Fruit fly (Drosophila melanogaster) whole organism, embryonic: Measurements from ENCODE around the gene RpS29.
A peak's percentile ranks its signal among the peaks of the same experiment; 100 is the strongest.

ENCODE experiments used
- Aef1 ChIP-seq: fragments of 200-800 bp; sonication (Bioruptor generic); IDR thresholded peaks from 3 replicates; pipeline ENCODE4 v1.3.6; 2022; ENCODE audit warnings: missing biosample characterization, missing genetic modification characterization
- CG10274 ChIP-seq: fragments of 200-800 bp; sonication (Bioruptor generic); optimal IDR thresholded peaks from 3 replicates; lab custom pipeline; 2017; ENCODE audit warnings: missing biosample characterization, mild to moderate bottlenecking, missing genetic modification characterization
- CG10462 ChIP-seq: fragments of 200-800 bp; sonication (Bioruptor generic); optimal IDR thresholded peaks from 2 replicates; lab custom pipeline; 2016; ENCODE audit warnings: missing biosample characterization, missing genetic modification characterization
- CG12659 ChIP-seq: fragments of 200-800 bp; sonication (Bioruptor generic); optimal IDR thresholded peaks from 3 replicates; lab custom pipeline; 2017; ENCODE audit warnings: mild to moderate bottlenecking, missing biosample characterization, missing genetic modification reagents, missing genetic modification characterization
- CG13287 ChIP-seq: fragments of 200-800 bp; sonication (Bioruptor generic); IDR thresholded peaks from 2 replicates; pipeline ENCODE4 v1.3.6; 2022; ENCODE audit warnings: missing biosample characterization, missing genetic modification characterization; ENCODE audit not compliant: partially characterized antibody
- CG13424 ChIP-seq: fragments of 200-800 bp; sonication (Bioruptor generic); optimal IDR thresholded peaks from 2 replicates; lab custom pipeline; 2019; ENCODE audit warnings: missing biosample characterization, mild to moderate bottlenecking, missing genetic modification characterization, moderate library complexity
- CG14860 ChIP-seq: fragments of 200-800 bp; sonication (Bioruptor generic); IDR thresholded peaks from 3 replicates; pipeline ENCODE4 v1.3.6; 2022; ENCODE audit warnings: missing biosample characterization, missing genetic modification characterization; ENCODE audit not compliant: partially characterized antibody
- CG2116 ChIP-seq: fragments of 200-800 bp; sonication (Bioruptor generic); optimal IDR thresholded peaks from 3 replicates; lab custom pipeline; 2018; ENCODE audit warnings: missing biosample characterization, mild to moderate bottlenecking, missing genetic modification characterization
- CG2129 ChIP-seq: fragments of 200-800 bp; sonication (Bioruptor generic); IDR thresholded peaks from 2 replicates; pipeline ENCODE4 v1.3.6; 2022; ENCODE audit warnings: missing biosample characterization, missing genetic modification characterization; ENCODE audit not compliant: partially characterized antibody
- CG3065 ChIP-seq: fragments of 200-800 bp; sonication (Bioruptor generic); optimal IDR thresholded peaks from 2 replicates; lab custom pipeline; 2016; ENCODE audit warnings: missing biosample characterization, missing genetic modification characterization
- CG4282 ChIP-seq: fragments of 200-800 bp; sonication (Bioruptor generic); optimal IDR thresholded peaks from 2 replicates; lab custom pipeline; 2016; ENCODE audit warnings: missing biosample characterization, missing genetic modification characterization
- CG6175 ChIP-seq: fragments of 200-800 bp; sonication (Bioruptor generic); IDR thresholded peaks from 3 replicates; pipeline ENCODE4 v1.3.6; 2022; ENCODE audit warnings: missing biosample characterization, missing genetic modification characterization
- CG6765 ChIP-seq: fragments of 200-800 bp; sonication (Bioruptor generic); optimal IDR thresholded peaks from 3 replicates; lab custom pipeline; 2017; ENCODE audit warnings: missing biosample characterization, mild to moderate bottlenecking, missing genetic modification characterization
- CG7963 ChIP-seq: fragments of 200-800 bp; sonication (Bioruptor generic); IDR thresholded peaks from 3 replicates; pipeline ENCODE4 v1.3.6; 2022; ENCODE audit warnings: missing biosample characterization, missing genetic modification characterization; ENCODE audit not compliant: partially characterized antibody
- CG7987 ChIP-seq: fragments of 200-800 bp; sonication (Bioruptor generic); optimal IDR thresholded peaks from 2 replicates; lab custom pipeline; 2018; ENCODE audit warnings: missing biosample characterization, mild to moderate bottlenecking, missing genetic modification characterization, moderate library complexity
- CG8281 ChIP-seq: fragments of 200-800 bp; sonication (Bioruptor generic); optimal IDR thresholded peaks from 2 replicates; lab custom pipeline; 2018; ENCODE audit warnings: missing biosample characterization, mild to moderate bottlenecking, missing genetic modification characterization, moderate library complexity
- CG8924 ChIP-seq: fragments of 200-800 bp; optimal IDR thresholded peaks from 3 replicates; lab custom pipeline; 2019; ENCODE audit warnings: missing biosample characterization, mild to moderate bottlenecking, missing genetic modification characterization, moderate library complexity
- CG9727 ChIP-seq: fragments of 200-800 bp; sonication (Bioruptor generic); optimal IDR thresholded peaks from 3 replicates; lab custom pipeline; 2017; ENCODE audit warnings: missing biosample characterization, mild to moderate bottlenecking, missing genetic modification characterization
- CG9797 ChIP-seq: fragments of 200-800 bp; sonication (Bioruptor generic); optimal IDR thresholded peaks from 3 replicates; lab custom pipeline; 2018; ENCODE audit warnings: missing biosample characterization, mild to moderate bottlenecking, missing genetic modification characterization
- CG9876 ChIP-seq: fragments of 200-800 bp; sonication (Bioruptor generic); optimal IDR thresholded peaks from 2 replicates; lab custom pipeline; 2016; ENCODE audit warnings: missing biosample characterization, missing genetic modification characterization
- CHES-1-like ChIP-seq: fragments of 200-800 bp; sonication (Bioruptor generic); optimal IDR thresholded peaks from 2 replicates; lab custom pipeline; 2016; ENCODE audit warnings: missing biosample characterization, missing genetic modification characterization
- CkIIα-i1 ChIP-seq: fragments of 200-800 bp; sonication (Bioruptor generic); IDR thresholded peaks from 2 replicates; pipeline ENCODE4 v1.3.6; 2022; ENCODE audit warnings: missing biosample characterization, missing genetic modification characterization
- CoRest ChIP-seq: fragments of 200-800 bp; sonication (Bioruptor generic); optimal IDR thresholded peaks from 3 replicates; lab custom pipeline; 2018; ENCODE audit warnings: missing biosample characterization, mild to moderate bottlenecking, missing genetic modification characterization, moderate library complexity
- Dbx ChIP-seq: fragments of 200-800 bp; sonication (Bioruptor generic); IDR thresholded peaks from 3 replicates; pipeline ENCODE4 v1.3.6; 2022; ENCODE audit warnings: missing biosample characterization, missing genetic modification characterization
- Dip2 ChIP-seq: fragments of 200-800 bp; sonication (Bioruptor generic); IDR thresholded peaks from 2 replicates; pipeline ENCODE4 v1.3.6; 2022; ENCODE audit warnings: missing biosample characterization, missing genetic modification characterization
- Drgx ChIP-seq: fragments of 200-800 bp; sonication (Bioruptor generic); IDR thresholded peaks from 2 replicates; pipeline ENCODE4 v1.3.6; 2022; ENCODE audit warnings: missing biosample characterization, missing genetic modification characterization
- HmgD ChIP-seq: fragments of 200-800 bp; sonication (Bioruptor generic); optimal IDR thresholded peaks from 3 replicates; lab custom pipeline; 2016; ENCODE audit warnings: missing biosample characterization, missing genetic modification characterization
- Kr ChIP-seq: fragments of 200-800 bp; sonication (Bioruptor generic); optimal IDR thresholded peaks from 2 replicates; lab custom pipeline; 2017; ENCODE audit warnings: missing biosample characterization, mild to moderate bottlenecking, missing genetic modification characterization
- Max ChIP-seq: fragments of 200-800 bp; sonication (Bioruptor generic); optimal IDR thresholded peaks from 2 replicates; lab custom pipeline; 2016; ENCODE audit warnings: missing biosample characterization, mild to moderate bottlenecking, missing genetic modification characterization
- Pdp1 ChIP-seq, 2 experiments: fragments of 200-800 bp; sonication (Bioruptor generic); optimal IDR thresholded peaks; 3 replicates each; lab custom pipeline; 2016; ENCODE audit warnings: missing biosample characterization in 2 of 2, missing genetic modification characterization in 2 of 2, mild to moderate bottlenecking in 1 of 2, moderate library complexity in 1 of 2
- Usf ChIP-seq: fragments of 200-800 bp; sonication (Bioruptor generic); optimal IDR thresholded peaks from 2 replicates; lab custom pipeline; 2017; ENCODE audit warnings: missing genotype, missing biosample characterization, missing genetic modification characterization
- Xrp1 ChIP-seq: fragments of 200-800 bp; sonication (Bioruptor generic); IDR thresholded peaks from 2 replicates; pipeline ENCODE4 v1.3.6; 2022; ENCODE audit warnings: missing biosample characterization, missing genetic modification characterization
- al ChIP-seq: fragments of 200-800 bp; sonication (Bioruptor generic); IDR thresholded peaks from 2 replicates; pipeline ENCODE4 v1.3.6; 2022; ENCODE audit warnings: missing biosample characterization, missing genetic modification characterization
- bigmax ChIP-seq: fragments of 200-800 bp; sonication (Bioruptor generic); optimal IDR thresholded peaks from 2 replicates; lab custom pipeline; 2018; ENCODE audit warnings: missing biosample characterization, mild to moderate bottlenecking, missing genetic modification characterization
- cad ChIP-seq: fragments of >200 bp; optimal IDR thresholded peaks from 2 replicates; lab custom pipeline; 2017; ENCODE audit warnings: missing biosample characterization, missing genetic modification characterization
- dan ChIP-seq: fragments of 200-800 bp; sonication (Bioruptor generic); IDR thresholded peaks from 2 replicates; pipeline ENCODE4 v1.3.6; 2022; ENCODE audit warnings: missing biosample characterization, missing genetic modification characterization
- esg ChIP-seq: fragments of 200-800 bp; sonication (Bioruptor generic); conservative IDR thresholded peaks from 2 replicates; pipeline ENCODE4 v1.3.6; 2022; ENCODE audit warnings: missing biosample characterization, missing genetic modification characterization
- eve ChIP-seq, 2 experiments: fragments of >200 bp; optimal IDR thresholded peaks; 2 replicates each; lab custom pipeline; 2017; ENCODE audit warnings: missing biosample characterization in 2 of 2, missing genetic modification characterization in 2 of 2
- lab ChIP-seq: fragments of 200-800 bp; sonication (Bioruptor generic); optimal IDR thresholded peaks from 3 replicates; lab custom pipeline; 2017; ENCODE audit warnings: missing biosample characterization, missing genetic modification characterization, mild to moderate bottlenecking, moderate library complexity, missing genetic modification reagents
- lov ChIP-seq, 2 experiments: fragments of 200-800 bp in 1 of 2; fragments of >200 bp in 1 of 2; sonication (Bioruptor generic) in 1 of 2; IDR thresholded peaks in 1 of 2; optimal IDR thresholded peaks in 1 of 2; 2 replicates in 1 of 2; 3 replicates in 1 of 2; pipeline versions ENCODE4 v1.3.6 to Lab custom; 2017 to 2022; ENCODE audit warnings: missing biosample characterization in 1 of 2, missing genetic modification characterization in 1 of 2
- onecut ChIP-seq: fragments of 200-800 bp; sonication (Bioruptor generic); IDR thresholded peaks from 2 replicates; pipeline ENCODE4 v1.3.6; 2022; ENCODE audit warnings: missing biosample characterization, missing genetic modification characterization
- pfk ChIP-seq: fragments of 200-800 bp; sonication (Bioruptor generic); optimal IDR thresholded peaks from 2 replicates; lab custom pipeline; 2018; ENCODE audit warnings: missing biosample characterization, mild to moderate bottlenecking, missing genetic modification characterization, moderate library complexity
- phol ChIP-seq: fragments of 200-800 bp; sonication (Bioruptor generic); optimal IDR thresholded peaks from 3 replicates; lab custom pipeline; 2018; ENCODE audit warnings: missing biosample characterization, mild to moderate bottlenecking, missing genetic modification characterization, moderate library complexity
- sc ChIP-seq, 3 experiments: fragments of >200 bp in 2 of 3; fragments of 200-800 bp in 1 of 3; sonication (Bioruptor generic) in 1 of 3; optimal IDR thresholded peaks; 2 replicates in 2 of 3; 3 replicates in 1 of 3; lab custom pipeline; 2017; ENCODE audit warnings: mild to moderate bottlenecking in 1 of 3, missing biosample characterization in 1 of 3, missing genetic modification characterization in 1 of 3, missing genetic modification reagents in 1 of 3
- sens ChIP-seq: fragments of 200-800 bp; sonication (Bioruptor generic); peaks from one replicate; lab custom pipeline; 2016; ENCODE audit warnings: missing biosample characterization, missing genetic modification characterization
- slp2 ChIP-seq: fragments of 200-800 bp; sonication (Bioruptor generic); optimal IDR thresholded peaks from 2 replicates; lab custom pipeline; 2016; ENCODE audit warnings: missing biosample characterization, missing genetic modification characterization
- so ChIP-seq: fragments of 200-800 bp; sonication (Bioruptor generic); IDR thresholded peaks from 3 replicates; pipeline ENCODE4 v1.3.6; 2022; ENCODE audit warnings: missing biosample characterization, missing genetic modification characterization
- sug ChIP-seq: fragments of 200-800 bp; optimal IDR thresholded peaks from 2 replicates; lab custom pipeline; 2019; ENCODE audit warnings: missing biosample characterization, mild to moderate bottlenecking, missing genetic modification characterization, moderate library complexity

RpS29 gene

DNA sequence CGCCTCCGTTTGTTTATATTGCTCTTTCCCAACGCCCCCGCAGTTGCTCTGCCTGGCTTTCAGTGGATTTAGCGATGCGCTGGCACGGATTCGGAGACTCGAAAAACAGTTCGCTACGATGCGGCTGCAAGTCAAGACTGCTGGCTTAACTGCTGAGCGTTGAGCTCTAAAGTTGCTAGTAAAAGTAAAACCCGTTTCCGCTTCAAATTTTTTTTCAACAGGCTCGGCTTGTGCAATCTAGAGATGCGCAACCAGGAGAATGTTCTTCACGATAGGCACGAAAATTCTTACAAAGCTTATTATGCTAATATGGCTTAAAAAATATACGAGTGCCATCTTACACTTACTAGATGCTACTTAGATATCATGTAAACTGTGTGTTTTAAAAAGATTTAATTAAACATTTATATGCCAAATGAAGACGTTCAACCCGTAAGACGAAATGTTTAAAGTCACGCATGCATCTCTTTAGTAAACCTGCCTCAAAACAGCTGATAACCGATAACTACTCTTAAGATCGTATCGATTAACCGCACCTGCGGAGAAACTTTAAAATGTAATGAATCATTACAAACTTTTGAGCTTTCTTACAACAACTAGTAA, 30.5 kb upstream of the RpS29 start, which contains the start of gene CG12948 (continued):
- TF ChIP-seq Xrp1 (GFP tag; lab: Robert Waterston, UW) (peak; percentile 56), CG13287 (GFP tag; lab: Robert Waterston, UW) (peak; percentile 96), Max (GFP tag; lab: Kevin White, UChicago) (peak; percentile 52), phol (tag; lab: Kevin White, UChicago) (peak; percentile 45), CG12659 (peak; percentile 44), CG8281 (tag; lab: Kevin White, UChicago) (no peak), onecut (0 out of 2 replicates have a peak, but pooled peaks have one; percentile 19), CG13424 (tag; lab: Kevin White, UChicago) (peak; percentile 69), HmgD (GFP tag; lab: Kevin White, UChicago) (peak; percentile 21), CG6175 (no peak), CG9797 (GFP tag; lab: Kevin White, UChicago) (no peak), slp2 (GFP tag; lab: Kevin White, UChicago) (peak; percentile 21), pfk (GFP tag; lab: Kevin White, UChicago) (no peak), bigmax (GFP tag; lab: Kevin White, UChicago) (no peak), CG2129 (GFP tag; lab: Robert Waterston, UW) (peak; percentile 92), CG2116 (GFP tag; lab: Kevin White, UChicago) (peak; percentile 57), eve (GFP tag; optimal IDR thresholded peaks at IDR 0.05; lab: Kevin White, UChicago) (no peak), CHES-1-like (GFP tag; lab: Kevin White, UChicago) (peak; percentile 11), CG8924 (tag; lab: Kevin White, UChicago) (peak; percentile 64), CG3065 (GFP tag; lab: Kevin White, UChicago) (no peak), Usf (no peak), lov (optimal IDR thresholded peaks at IDR 0.05; lab: Kevin White, UChicago) (no peak), lov (GFP tag; IDR thresholded peaks at IDR 0.05; lab: Robert Waterston, UW) (no peak), dan (no peak), CG4282 (GFP tag; lab: Kevin White, UChicago) (no peak), so (GFP tag; lab: Robert Waterston, UW) (peak; percentile 26; the same call in 1 of the 3 replicates), Pdp1 (GFP tag; optimal IDR thresholded peaks at IDR 0.05; lab: Kevin White, UChicago) (peak; percentile 36 to 83), Dip2 (GFP tag; lab: Robert Waterston, UW) (no peak), CG7987 (GFP tag; lab: Kevin White, UChicago) (no peak), CG6765 (GFP tag; lab: Kevin White, UChicago) (no peak), sens (GFP tag; lab: Kevin White, UChicago) (peak; percentile 90), sug (tag; lab: Kevin White, UChicago) (peak; percentile 68), CoRest (tag; lab: Kevin White, UChicago) (peak; percentile 58), esg (GFP tag; lab: Robert Waterston, UW) (peak; percentile 42), lab (GFP tag; lab: Kevin White, UChicago) (no peak), CG7963 (GFP tag; lab: Robert Waterston, UW) (peak; percentile 66; the same call in 2 of the 3 replicates), CG14860 (GFP tag; lab: Robert Waterston, UW) (peak; percentile 78; the same call in 2 of the 3 replicates), Kr (GFP tag; lab: Kevin White, UChicago) (no peak), Drgx (0 out of 2 replicates have a peak, but pooled peaks have one; percentile 19), CG9876 (GFP tag; lab: Kevin White, UChicago) (no peak), CG9727 (GFP tag; lab: Kevin White, UChicago) (peak; percentile 61), sc (optimal IDR thresholded peaks at IDR 0.05; lab: Kevin White, UChicago) (no peak), sc (GFP tag; optimal IDR thresholded peaks at IDR 0.05; lab: Kevin White, UChicago) (no peak), Aef1 (GFP tag; lab: Robert Waterston, UW) (no peak), CG10462 (GFP tag; lab: Kevin White, UChicago) (no peak), cad (GFP tag; lab: Kevin White, UChicago) (no peak), Dbx (peak; percentile 11; the same call in 1 of the 3 replicates), al (GFP tag; lab: Robert Waterston, UW) (peak; percentile 42; the same call in 1 of the 2 replicates), CkIIα-i1 (GFP tag; lab: Robert Waterston, UW) (no peak), CG10274 (GFP tag; lab: Kevin White, UChicago) (no peak)
